Fruit fly (Drosophila melanogaster): ENCODE measurements around the gene CG12020.

dm6 chr3L:1844600-1844999, 47.5 kb downstream of the CG12020 start:
- TF ChIP-seq fru (GFP tag; optimal IDR thresholded peaks at IDR 0.05): no peak
- no peak for TF ChIP-seq Abd-B (GFP tag; optimal IDR thresholded peaks at IDR 0.05)
- TF ChIP-seq Dfd (GFP tag; optimal IDR thresholded peaks at IDR 0.05): no peak
- TF ChIP-seq h (GFP tag; optimal IDR thresholded peaks at IDR 0.05): no peak
- no peak for TF ChIP-seq OdsH (GFP tag; optimal IDR thresholded peaks at IDR 0.05)
- no peak for TF ChIP-seq psq (GFP tag; optimal IDR thresholded peaks at IDR 0.05)
- TF ChIP-seq CG32264 (GFP tag; optimal IDR thresholded peaks at IDR 0.05): no peak
- no peak for TF ChIP-seq Mio (GFP tag; optimal IDR thresholded peaks at IDR 0.05)
- no peak for TF ChIP-seq dmrt93B (GFP tag; optimal IDR thresholded peaks at IDR 0.05)

Measured in whole organism, wandering third instar larva.